Worm (Caenorhabditis elegans) whole organism, L1 larva: ENCODE measurements around the gene K02E7.1.
"Not testable (repeated sequence)": the region's sequence is repeated elsewhere in the genome, so short reads cannot be mapped to it uniquely, and the experiment has no call there.

Experiments used
- dpl-1 ChIP-seq, 3 experiments: fragments of 150-350 bp in 2 of 3; sonication (generic microtip) in 1 of 3; optimal IDR thresholded peaks; 2 replicates each; lab custom pipeline; 2014 to 2017; ENCODE audit warnings: missing biosample characterization in 3 of 3, missing genetic modification characterization in 3 of 3, missing genetic modification reagents in 3 of 3
- nhr-237 ChIP-seq: fragments of 150-350 bp; optimal IDR thresholded peaks from 2 replicates; lab custom pipeline; 2014; ENCODE audit warnings: missing biosample characterization, missing genetic modification characterization
- nhr-28 ChIP-seq: fragments of 150-350 bp; optimal IDR thresholded peaks from 2 replicates; lab custom pipeline; 2014; ENCODE audit warnings: missing biosample characterization, missing genetic modification characterization
- sox-4 ChIP-seq: sonication (generic microtip); optimal IDR thresholded peaks from 2 replicates; lab custom pipeline; 2016; ENCODE audit warnings: missing genetic modification characterization, missing compliant biosample characterization

DNA sequence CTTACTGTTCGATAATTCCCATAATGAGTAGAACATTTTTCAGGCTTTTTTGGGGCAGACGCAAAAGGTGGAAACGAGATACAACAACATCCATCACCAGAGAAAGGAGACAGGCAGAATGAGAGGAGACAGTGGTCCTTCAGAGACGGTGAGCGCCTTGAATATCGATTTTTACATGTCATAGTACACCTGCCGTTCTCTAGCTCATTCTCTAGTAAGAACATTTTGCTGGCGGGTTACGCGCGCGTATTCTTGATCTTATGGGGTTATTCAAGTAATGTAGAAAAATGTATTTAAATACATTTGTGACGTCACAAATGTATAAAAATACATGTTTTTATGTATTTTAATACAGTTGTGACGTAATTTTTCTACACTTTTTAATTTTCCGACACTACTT, 39.0 kb upstream of the K02E7.1 start, which contains the start of gene fbxb-45:
- not testable (repeated sequence) for TF ChIP-seq nhr-28 (tag; lab: Kevin White, UChicago); sox-4 (tag; lab: Kevin White, UChicago); nhr-237; dpl-1 (GFP tag; optimal IDR thresholded peaks at IDR 0.05; lab: Kevin White, UChicago)
